Worm (Caenorhabditis elegans) whole organism, young adult: Measurements from ENCODE around the gene polq-1.

Experiments
- F49E8.2 ChIP-seq: sonication (generic microtip); optimal IDR thresholded peaks from 3 replicates; lab custom pipeline; 2017; ENCODE audit warnings: missing genetic modification characterization, mild to moderate bottlenecking, missing compliant biosample characterization, antibody characterized with exemption, moderate library complexity; ENCODE audit not compliant: insufficient read depth
- F55B11.4 ChIP-seq: sonication (generic microtip); optimal IDR thresholded peaks from 2 replicates; lab custom pipeline; 2016; ENCODE audit warnings: missing compliant biosample characterization, missing genetic modification characterization, borderline replicate concordance; ENCODE audit not compliant: insufficient read depth
- K12H6.12 ChIP-seq: fragments of 200-800 bp; sonication (Bioruptor generic); optimal IDR thresholded peaks from 2 replicates; lab custom pipeline; 2018; ENCODE audit warnings: mild to moderate bottlenecking, missing genetic modification characterization, missing compliant biosample characterization
- Y67H2A.10 ChIP-seq: fragments of 200-800 bp; sonication (Bioruptor generic); conservative IDR thresholded peaks from 2 replicates; pipeline ENCODE4 v1.3.6; 2022; ENCODE audit warnings: missing genetic modification reagents, missing genetic modification characterization, missing compliant biosample characterization
- ceh-91 ChIP-seq: fragments of 200-800 bp; sonication (Bioruptor generic); IDR thresholded peaks from 2 replicates; pipeline ENCODE4 v1.3.6; 2022; ENCODE audit warnings: missing genetic modification reagents, missing genetic modification characterization, missing compliant biosample characterization
- dpl-1 ChIP-seq: fragments of 150-350 bp; optimal IDR thresholded peaks from 2 replicates; lab custom pipeline; 2014; ENCODE audit warnings: missing biosample characterization, missing genetic modification reagents, missing genetic modification characterization
- egl-18 ChIP-seq: fragments of 200-800 bp; sonication (Bioruptor generic); IDR thresholded peaks from 2 replicates; pipeline ENCODE4 v1.3.6; 2022; ENCODE audit warnings: missing genetic modification reagents, missing genetic modification characterization, missing compliant biosample characterization
- lin-26 ChIP-seq: fragments of 200-800 bp; sonication (Bioruptor generic); IDR thresholded peaks from 2 replicates; pipeline ENCODE4 v1.3.6; 2022; ENCODE audit warnings: missing genetic modification reagents, missing genetic modification characterization, missing compliant biosample characterization
- lsy-27 ChIP-seq: sonication (generic microtip); optimal IDR thresholded peaks from 2 replicates; lab custom pipeline; 2017; ENCODE audit warnings: missing genetic modification characterization, mild to moderate bottlenecking, missing compliant biosample characterization, antibody characterized with exemption, missing genotype, borderline replicate concordance; ENCODE audit not compliant: insufficient read depth
- nfya-2 ChIP-seq: fragments of 200-800 bp; sonication (Bioruptor generic); IDR thresholded peaks from 2 replicates; pipeline ENCODE4 v1.3.6; 2022; ENCODE audit warnings: missing genetic modification reagents, missing genetic modification characterization, missing compliant biosample characterization
- nfyb-1 ChIP-seq: fragments of 200-800 bp; sonication (Bioruptor generic); IDR thresholded peaks from 2 replicates; pipeline ENCODE4 v1.3.6; 2022; ENCODE audit warnings: missing genetic modification reagents, missing genetic modification characterization, missing compliant biosample characterization
- ztf-3 ChIP-seq: fragments of 200-800 bp; sonication (Bioruptor generic); optimal IDR thresholded peaks from 2 replicates; lab custom pipeline; 2018; ENCODE audit warnings: mild to moderate bottlenecking, missing genetic modification characterization, missing compliant biosample characterization

DNA sequence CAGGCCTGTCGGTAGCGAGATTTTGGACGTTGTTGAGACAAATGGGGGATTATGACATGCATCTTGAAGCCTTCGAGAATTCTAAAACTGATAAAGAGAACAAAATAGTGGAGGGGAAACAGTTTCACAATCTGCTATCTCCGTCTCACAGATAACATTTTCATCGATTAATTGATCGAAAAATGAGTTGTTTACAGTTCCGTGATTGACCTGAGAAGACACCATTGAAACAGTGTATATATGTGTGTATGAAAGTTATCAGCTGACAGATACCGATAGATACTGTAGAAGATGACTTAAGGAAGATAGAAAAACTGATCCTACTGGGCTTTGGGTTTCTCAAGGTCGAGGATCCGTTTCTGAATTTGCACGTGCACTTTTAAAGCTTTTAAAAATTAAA is 36.2 kb upstream of the polq-1 start:
- no peak for TF ChIP-seq ceh-91 (GFP tag; lab: Robert Waterston, UW)
- no peak for TF ChIP-seq F55B11.4 (tag; lab: Kevin White, UChicago)
- no peak for TF ChIP-seq lsy-27 (tag; lab: Kevin White, UChicago)
- no peak for TF ChIP-seq lin-26 (GFP tag; lab: Robert Waterston, UW)
- no peak for TF ChIP-seq egl-18 (GFP tag; lab: Robert Waterston, UW)
- no peak for TF ChIP-seq ztf-3 (GFP tag; lab: Kevin White, UChicago)
- no peak for TF ChIP-seq K12H6.12 (tag; lab: Kevin White, UChicago)
- no peak for TF ChIP-seq nfya-2 (GFP tag; lab: Robert Waterston, UW)
- no peak for TF ChIP-seq F49E8.2 (tag; lab: Kevin White, UChicago)
- TF ChIP-seq nfyb-1 (GFP tag; lab: Robert Waterston, UW): peak; percentile 32; the same call in 1 of the 2 replicates
- TF ChIP-seq dpl-1: no peak
- TF ChIP-seq Y67H2A.10 (GFP tag; lab: Robert Waterston, UW): no peak
